Worm (Caenorhabditis elegans) whole organism, mixed stage, embryonic: ENCODE results near the gene D1086.8.

ENCODE experiments used
- blmp-1 ChIP-seq: fragments of 150-350 bp; optimal IDR thresholded peaks from 2 replicates; lab custom pipeline; 2014; ENCODE audit warnings: missing biosample characterization, missing genetic modification characterization
- ceh-39 ChIP-seq: fragments of 150-350 bp; optimal IDR thresholded peaks from 2 replicates; lab custom pipeline; 2014; ENCODE audit warnings: missing biosample characterization, missing genetic modification characterization
- lin-13 ChIP-seq: fragments of 150-350 bp; optimal IDR thresholded peaks from 2 replicates; lab custom pipeline; 2014; ENCODE audit warnings: missing biosample characterization, missing genetic modification characterization
- nhr-237 ChIP-seq: fragments of 150-350 bp; optimal IDR thresholded peaks from 2 replicates; lab custom pipeline; 2014; ENCODE audit warnings: missing biosample characterization, missing genetic modification characterization
- nhr-28 ChIP-seq: fragments of 150-350 bp; optimal IDR thresholded peaks from 2 replicates; lab custom pipeline; 2014; ENCODE audit warnings: missing biosample characterization, missing genetic modification characterization
- pha-4 ChIP-seq: fragments of 150-350 bp; optimal IDR thresholded peaks from 2 replicates; lab custom pipeline; 2018; ENCODE audit warnings: missing biosample characterization, missing genetic modification reagents, missing genetic modification characterization
- snpc-4 ChIP-seq: fragments of 150-350 bp; optimal IDR thresholded peaks from 2 replicates; lab custom pipeline; 2014; ENCODE audit warnings: missing biosample characterization, missing genetic modification characterization
- unc-39 ChIP-seq: fragments of 150-350 bp; optimal IDR thresholded peaks from 2 replicates; lab custom pipeline; 2014; ENCODE audit warnings: missing biosample characterization, missing genetic modification characterization
- zip-8 ChIP-seq: fragments of 150-350 bp; optimal IDR thresholded peaks from 2 replicates; lab custom pipeline; 2014; ENCODE audit warnings: missing biosample characterization, missing genetic modification characterization
- ztf-11 ChIP-seq: fragments of 150-350 bp; optimal IDR thresholded peaks from 2 replicates; lab custom pipeline; 2014; ENCODE audit warnings: missing biosample characterization, missing genetic modification characterization

DNA sequence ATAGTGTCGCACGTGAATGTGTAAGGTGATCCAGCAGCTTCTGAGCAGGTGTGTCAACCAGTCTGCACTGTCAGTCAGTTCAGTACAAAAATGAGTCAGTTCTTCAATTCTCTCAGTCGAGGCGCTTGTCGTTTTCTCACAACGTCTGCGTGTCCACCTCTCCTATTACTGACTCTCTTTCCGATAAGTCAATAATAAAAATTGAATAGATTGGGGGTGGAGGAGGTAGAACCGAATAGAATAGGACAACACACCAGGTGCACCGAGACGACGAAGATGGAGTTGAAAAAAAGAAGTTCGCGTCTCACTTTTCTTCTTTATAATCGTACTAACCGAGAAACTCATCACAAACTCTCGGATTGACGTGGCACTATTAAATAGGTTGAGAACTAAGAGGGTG lies 33.9 kb downstream of the D1086.8 start:
- TF ChIP-seq nhr-237 (tag; lab: Kevin White, UChicago) (no peak), nhr-28 (tag; lab: Kevin White, UChicago) (no peak), pha-4 (tag; lab: Kevin White, UChicago) (no peak), snpc-4 (tag; lab: Kevin White, UChicago) (no peak), ceh-39 (tag; lab: Kevin White, UChicago) (no peak), zip-8 (tag; lab: Kevin White, UChicago) (no peak), ztf-11 (tag; lab: Kevin White, UChicago) (no peak), lin-13 (tag; lab: Kevin White, UChicago) (no peak), blmp-1 (tag; lab: Kevin White, UChicago) (no peak), unc-39 (tag; lab: Kevin White, UChicago) (no peak)
